Fruit fly (Drosophila melanogaster): ENCODE data around the gene CG6026.

CG6026 gene

dm6 chr3R:18983614-18984185 lies 49.6 kb upstream of the CG6026 start, which contains the start of the genes snRNP-U1-C and gukh (continued):
- peak; percentile 57 for TF ChIP-seq CG2202 (tag; optimal IDR thresholded peaks at IDR 0.05)
- TF ChIP-seq CG8359 (GFP tag; optimal IDR thresholded peaks at IDR 0.05; ENCODE audit: borderline replicate concordance): no peak
- peak; percentile 32 for TF ChIP-seq pho (GFP tag; optimal IDR thresholded peaks at IDR 0.05)
- TF ChIP-seq sd (tag; optimal IDR thresholded peaks at IDR 0.05): peak; percentile 66
- TF ChIP-seq Nf-YC (tag; optimal IDR thresholded peaks at IDR 0.05): peak; percentile 74
- peak; percentile 45 for TF ChIP-seq nom (GFP tag; optimal IDR thresholded peaks at IDR 0.05)
- peak; percentile 73 for TF ChIP-seq ttk (GFP tag; IDR thresholded peaks at IDR 0.05)
- TF ChIP-seq mirr (GFP tag; optimal IDR thresholded peaks at IDR 0.05): peak; percentile 35
- TF ChIP-seq CG9727 (GFP tag; optimal IDR thresholded peaks at IDR 0.05): peak; percentile 76
- TF ChIP-seq CG17361 (GFP tag; IDR thresholded peaks at IDR 0.05): peak; percentile 76
- peak; percentile 46 for TF ChIP-seq ewg (GFP tag; optimal IDR thresholded peaks at IDR 0.05)
- peak; percentile 75; the same call in 2 of the 3 replicates for TF ChIP-seq otp (GFP tag; IDR thresholded peaks at IDR 0.05)
- TF ChIP-seq D19A (tag; optimal IDR thresholded peaks at IDR 0.05): peak; percentile 57
- TF ChIP-seq Max (GFP tag; optimal IDR thresholded peaks at IDR 0.05): peak; percentile 66
- TF ChIP-seq Lim3 (GFP tag; IDR thresholded peaks at IDR 0.05): no peak
- no peak for TF ChIP-seq prd (optimal IDR thresholded peaks at IDR 0.05)
- peak; percentile 89 for TF ChIP-seq prd (GFP tag; IDR thresholded peaks at IDR 0.05)
- TF ChIP-seq aop (GFP tag; IDR thresholded peaks at IDR 0.05): peak; percentile 58
- TF ChIP-seq CG11696 (GFP tag; IDR thresholded peaks at IDR 0.05): peak; percentile 44; the same call in 1 of the 2 replicates
- peak; percentile 67 for TF ChIP-seq MESR4 (GFP tag; optimal IDR thresholded peaks at IDR 0.05)
- TF ChIP-seq az2 (GFP tag; optimal IDR thresholded peaks at IDR 0.05): peak; percentile 81
- TF ChIP-seq CG13296 (GFP tag; optimal IDR thresholded peaks at IDR 0.05): peak; percentile 74
- TF ChIP-seq Elba2 (GFP tag; optimal IDR thresholded peaks at IDR 0.05): peak; percentile 22
- peak; percentile 73 for TF ChIP-seq Meics (GFP tag; optimal IDR thresholded peaks at IDR 0.05)
- TF ChIP-seq CG16813 (GFP tag; IDR thresholded peaks at IDR 0.05; ENCODE audit: partially characterized antibody): peak; percentile 69; the same call in 2 of the 3 replicates
- peak; percentile 25 for TF ChIP-seq CG4854 (GFP tag; optimal IDR thresholded peaks at IDR 0.05)
- TF ChIP-seq CG17829 (tag; optimal IDR thresholded peaks at IDR 0.05): peak; percentile 92
- TF ChIP-seq ara (GFP tag; IDR thresholded peaks at IDR 0.05): no peak
- TF ChIP-seq Poxn (GFP tag; IDR thresholded peaks at IDR 0.05): peak; percentile 35
- peak; percentile 57 for TF ChIP-seq CG6765 (GFP tag; optimal IDR thresholded peaks at IDR 0.05)
- no peak for TF ChIP-seq CG15479 (GFP tag; optimal IDR thresholded peaks at IDR 0.05)
- peak; percentile 87 for TF ChIP-seq so (GFP tag; IDR thresholded peaks at IDR 0.05)
- peak; percentile 78 for TF ChIP-seq ranshi (GFP tag; IDR thresholded peaks at IDR 0.05)
- TF ChIP-seq TFAM (GFP tag; optimal IDR thresholded peaks at IDR 0.05): no peak
- TF ChIP-seq her (GFP tag; optimal IDR thresholded peaks at IDR 0.05): peak; percentile 11
- TF ChIP-seq CG1529 (GFP tag; optimal IDR thresholded peaks at IDR 0.05): peak; percentile 52
- TF ChIP-seq ash1 (GFP tag; optimal IDR thresholded peaks at IDR 0.05): no peak
- TF ChIP-seq CG3726 (GFP tag; IDR thresholded peaks at IDR 0.05): peak; percentile 63; the same call in 1 of the 3 replicates
- TF ChIP-seq Six4 (GFP tag; optimal IDR thresholded peaks at IDR 0.05): peak; percentile 54
- peak; percentile 95 for TF ChIP-seq slbo (GFP tag; IDR thresholded peaks at IDR 0.05)
- peak; percentile 57 for TF ChIP-seq CG15011 (GFP tag; optimal IDR thresholded peaks at IDR 0.05)
- TF ChIP-seq CrebB (tag; optimal IDR thresholded peaks at IDR 0.05): peak; percentile 76
- peak; percentile 68 for TF ChIP-seq sisA (GFP tag; IDR thresholded peaks at IDR 0.05)
- TF ChIP-seq CG12299 (tag; optimal IDR thresholded peaks at IDR 0.05): peak; percentile 78
- peak; percentile 56 for TF ChIP-seq Hand (GFP tag; optimal IDR thresholded peaks at IDR 0.05)
- peak; percentile 54 for TF ChIP-seq CG17612 (GFP tag; IDR thresholded peaks at IDR 0.05)
- peak; percentile 87 for TF ChIP-seq lbe (GFP tag; optimal IDR thresholded peaks at IDR 0.05)
- TF ChIP-seq disco-r (GFP tag; optimal IDR thresholded peaks at IDR 0.05): peak; percentile 53
- peak; percentile 45 for TF ChIP-seq sqz (GFP tag; optimal IDR thresholded peaks at IDR 0.05)
- no peak for TF ChIP-seq NC2α (GFP tag; optimal IDR thresholded peaks at IDR 0.05)
- peak; percentile 60 for TF ChIP-seq Nf-YB (GFP tag; optimal IDR thresholded peaks at IDR 0.05)
